Worm (Caenorhabditis elegans) whole organism, mixed stage, embryonic: ENCODE data around the gene pyc-1.

Source experiments
- M03D4.4 ChIP-seq: sonication (generic microtip); optimal IDR thresholded peaks from 2 replicates; lab custom pipeline; 2017; ENCODE audit warnings: mild to moderate bottlenecking, missing genetic modification characterization, missing compliant biosample characterization
- bed-3 ChIP-seq: fragments of 200-800 bp; sonication (Bioruptor generic); optimal IDR thresholded peaks from 3 replicates; lab custom pipeline; 2018; ENCODE audit warnings: mild to moderate bottlenecking, missing genetic modification characterization, moderate library complexity, missing compliant biosample characterization
- blmp-1 ChIP-seq: fragments of 150-350 bp; optimal IDR thresholded peaks from 2 replicates; lab custom pipeline; 2014; ENCODE audit warnings: missing biosample characterization, missing genetic modification characterization
- ceh-39 ChIP-seq: fragments of 150-350 bp; optimal IDR thresholded peaks from 2 replicates; lab custom pipeline; 2014; ENCODE audit warnings: missing biosample characterization, missing genetic modification characterization
- ceh-43 ChIP-seq: fragments of 200-800 bp; sonication (Bioruptor generic); optimal IDR thresholded peaks from 2 replicates; lab custom pipeline; 2018; ENCODE audit warnings: mild to moderate bottlenecking, missing genetic modification characterization, moderate library complexity, missing compliant biosample characterization
- ceh-83 ChIP-seq: fragments of 200-800 bp; sonication (Bioruptor generic); optimal IDR thresholded peaks from 2 replicates; lab custom pipeline; 2018; ENCODE audit warnings: mild to moderate bottlenecking, missing genetic modification characterization, missing compliant biosample characterization
- ces-1 ChIP-seq: fragments of 150-350 bp; optimal IDR thresholded peaks from 2 replicates; lab custom pipeline; 2014; ENCODE audit warnings: missing biosample characterization, missing genetic modification reagents, missing genetic modification characterization
- cnd-1 ChIP-seq: fragments of 200-800 bp; sonication (Bioruptor generic); optimal IDR thresholded peaks from 2 replicates; lab custom pipeline; 2018; ENCODE audit warnings: mild to moderate bottlenecking, missing genetic modification characterization, missing compliant biosample characterization
- drap-1 ChIP-seq: fragments of 200-800 bp; sonication (Bioruptor generic); optimal IDR thresholded peaks from 3 replicates; lab custom pipeline; 2018; ENCODE audit warnings: mild to moderate bottlenecking, missing genetic modification characterization, missing compliant biosample characterization
- elt-1 ChIP-seq: sonication (generic microtip); optimal IDR thresholded peaks from 2 replicates; lab custom pipeline; 2017; ENCODE audit warnings: missing genetic modification characterization, mild to moderate bottlenecking, missing compliant biosample characterization, antibody characterized with exemption, moderate library complexity, borderline replicate concordance; ENCODE audit not compliant: insufficient read depth
- elt-3 ChIP-seq: fragments of 150-350 bp; optimal IDR thresholded peaks from 2 replicates; lab custom pipeline; 2014; ENCODE audit warnings: missing biosample characterization, missing genetic modification characterization
- flh-1 ChIP-seq: fragments of 200-800 bp; sonication (Bioruptor generic); optimal IDR thresholded peaks from 2 replicates; lab custom pipeline; 2018; ENCODE audit warnings: mild to moderate bottlenecking, missing genetic modification characterization, moderate library complexity, missing compliant biosample characterization
- ham-2 ChIP-seq: fragments of 200-800 bp; sonication (Bioruptor generic); optimal IDR thresholded peaks from 2 replicates; lab custom pipeline; 2018; ENCODE audit warnings: mild to moderate bottlenecking, missing genetic modification characterization, missing compliant biosample characterization
- hlh-1 ChIP-seq: fragments of 150-350 bp; optimal IDR thresholded peaks from 2 replicates; lab custom pipeline; 2014; ENCODE audit warnings: missing biosample characterization, missing genetic modification reagents, missing genetic modification characterization
- lin-13 ChIP-seq: fragments of 150-350 bp; optimal IDR thresholded peaks from 2 replicates; lab custom pipeline; 2014; ENCODE audit warnings: missing biosample characterization, missing genetic modification characterization
- lsy-2 ChIP-seq: fragments of 150-350 bp; optimal IDR thresholded peaks from 2 replicates; lab custom pipeline; 2014; ENCODE audit warnings: missing biosample characterization, missing genetic modification characterization
- mab-5 ChIP-seq: fragments of 150-350 bp; optimal IDR thresholded peaks from 2 replicates; lab custom pipeline; 2014; ENCODE audit warnings: missing biosample characterization, missing genetic modification characterization
- mep-1 ChIP-seq: fragments of 150-350 bp; optimal IDR thresholded peaks from 2 replicates; lab custom pipeline; 2017; ENCODE audit warnings: missing biosample characterization, missing genetic modification reagents, missing genetic modification characterization, inconsistent platforms
- mls-2 ChIP-seq: sonication (generic microtip); optimal IDR thresholded peaks from 2 replicates; lab custom pipeline; 2016; ENCODE audit warnings: mild to moderate bottlenecking, missing genetic modification characterization, moderate library complexity, missing compliant biosample characterization
- nhr-12 ChIP-seq: fragments of 150-350 bp; optimal IDR thresholded peaks from 2 replicates; lab custom pipeline; 2014; ENCODE audit warnings: missing biosample characterization, missing genetic modification characterization
- nhr-2 ChIP-seq: fragments of 150-350 bp; optimal IDR thresholded peaks from 2 replicates; lab custom pipeline; 2014; ENCODE audit warnings: missing biosample characterization, missing genetic modification characterization
- nhr-237 ChIP-seq: fragments of 150-350 bp; optimal IDR thresholded peaks from 2 replicates; lab custom pipeline; 2014; ENCODE audit warnings: missing biosample characterization, missing genetic modification characterization
- nhr-28 ChIP-seq: fragments of 150-350 bp; optimal IDR thresholded peaks from 2 replicates; lab custom pipeline; 2014; ENCODE audit warnings: missing biosample characterization, missing genetic modification characterization
- nhr-76 ChIP-seq: sonication (generic microtip); optimal IDR thresholded peaks from 2 replicates; lab custom pipeline; 2017; ENCODE audit warnings: missing biosample characterization, missing genetic modification characterization
- pha-4 ChIP-seq: fragments of 150-350 bp; optimal IDR thresholded peaks from 2 replicates; lab custom pipeline; 2018; ENCODE audit warnings: missing biosample characterization, missing genetic modification reagents, missing genetic modification characterization
- sem-2 ChIP-seq: fragments of 200-800 bp; sonication (Bioruptor generic); optimal IDR thresholded peaks from 2 replicates; lab custom pipeline; 2018; ENCODE audit warnings: mild to moderate bottlenecking, missing genetic modification characterization, missing compliant biosample characterization
- snpc-4 ChIP-seq: fragments of 150-350 bp; optimal IDR thresholded peaks from 2 replicates; lab custom pipeline; 2014; ENCODE audit warnings: missing biosample characterization, missing genetic modification characterization
- sptf-1 ChIP-seq: sonication (generic microtip); optimal IDR thresholded peaks from 2 replicates; lab custom pipeline; 2017; ENCODE audit warnings: mild to moderate bottlenecking, missing genetic modification characterization, moderate library complexity, missing compliant biosample characterization
- tbx-8 ChIP-seq: fragments of 200-800 bp; sonication (Bioruptor generic); optimal IDR thresholded peaks from 2 replicates; lab custom pipeline; 2018; ENCODE audit warnings: mild to moderate bottlenecking, missing genetic modification characterization, moderate library complexity, missing compliant biosample characterization
- unc-120 ChIP-seq: sonication (generic microtip); optimal IDR thresholded peaks from 2 replicates; lab custom pipeline; 2017; ENCODE audit warnings: missing genetic modification characterization, missing compliant biosample characterization; ENCODE audit not compliant: poor library complexity, severe bottlenecking
- unc-39 ChIP-seq: fragments of 150-350 bp; optimal IDR thresholded peaks from 2 replicates; lab custom pipeline; 2014; ENCODE audit warnings: missing biosample characterization, missing genetic modification characterization
- zip-8 ChIP-seq: fragments of 150-350 bp; optimal IDR thresholded peaks from 2 replicates; lab custom pipeline; 2014; ENCODE audit warnings: missing biosample characterization, missing genetic modification characterization
- ztf-11 ChIP-seq: fragments of 150-350 bp; optimal IDR thresholded peaks from 2 replicates; lab custom pipeline; 2014; ENCODE audit warnings: missing biosample characterization, missing genetic modification characterization

pyc-1 gene

ce11 chrV:11798320-11798719 is 24.0 kb downstream of the pyc-1 start:
- no peak for TF ChIP-seq ham-2 (GFP tag; lab: Kevin White, UChicago)
- TF ChIP-seq lsy-2 (tag; lab: Kevin White, UChicago) = no peak
- no peak for TF ChIP-seq pha-4 (tag; lab: Kevin White, UChicago)

- TF ChIP-seq lsy-2 (tag; lab: Kevin White, UChicago) = no peak
- TF ChIP-seq ceh-83 (GFP tag; lab: Kevin White, UChicago) = no peak
- TF ChIP-seq flh-1 (GFP tag; lab: Kevin White, UChicago) = no peak
- TF ChIP-seq nhr-12 (tag; lab: Kevin White, UChicago) = no peak
- no peak for TF ChIP-seq snpc-4 (tag; lab: Kevin White, UChicago)
- no peak for TF ChIP-seq zip-8 (tag; lab: Kevin White, UChicago)
- no peak for TF ChIP-seq elt-1 (tag; lab: Kevin White, UChicago)
- no peak for TF ChIP-seq unc-120
- no peak for TF ChIP-seq unc-39
- TF ChIP-seq mls-2 (tag; lab: Kevin White, UChicago) = no peak
- TF ChIP-seq, all 35 proteins: peak for 0
These were observed 25.0 kb downstream of the pyc-1 start for ce11 chrV:11797272-11797855.

ce11 chrV:11796343-11796742 is 26.0 kb downstream of the pyc-1 start:
- TF ChIP-seq mab-5 (tag; lab: Kevin White, UChicago) (no peak), ceh-39 (tag; lab: Kevin White, UChicago) (no peak), mls-2 (tag; lab: Kevin White, UChicago) (no peak), elt-1 (tag; lab: Kevin White, UChicago) (no peak), ces-1 (no peak)

ce11 chrV:11795352-11795751 is 27.0 kb downstream of the pyc-1 start:
- TF ChIP-seq ham-2 (GFP tag; lab: Kevin White, UChicago) = no peak
- no peak for TF ChIP-seq mab-5 (tag; lab: Kevin White, UChicago)
- TF ChIP-seq lin-13 (tag; lab: Kevin White, UChicago) = no peak
- TF ChIP-seq drap-1 (GFP tag; lab: Kevin White, UChicago) = no peak
- TF ChIP-seq pha-4 (tag; lab: Kevin White, UChicago) = no peak
- no peak for TF ChIP-seq ztf-11 (tag; lab: Kevin White, UChicago)
- TF ChIP-seq lsy-2 (tag; lab: Kevin White, UChicago) = no peak
- TF ChIP-seq unc-120 = no peak

- TF ChIP-seq elt-3 (tag; lab: Kevin White, UChicago) = no peak
- TF ChIP-seq ham-2 (GFP tag; lab: Kevin White, UChicago) = no peak
- TF ChIP-seq elt-1 (tag; lab: Kevin White, UChicago) = no peak
- TF ChIP-seq unc-39 = no peak
- no peak for TF ChIP-seq ztf-11 (tag; lab: Kevin White, UChicago)
- no peak for TF ChIP-seq unc-120
- no peak for TF ChIP-seq sptf-1 (tag; lab: Kevin White, UChicago)
- no peak for TF ChIP-seq mep-1 (tag; lab: Kevin White, UChicago)
- TF ChIP-seq cnd-1 (tag; lab: Kevin White, UChicago) = no peak
- no peak for TF ChIP-seq tbx-8 (GFP tag; lab: Kevin White, UChicago)
- TF ChIP-seq hlh-1 (tag; lab: Kevin White, UChicago) = no peak
- TF ChIP-seq mls-2 (tag; lab: Kevin White, UChicago) = no peak
- TF ChIP-seq ceh-43 = no peak
- TF ChIP-seq ceh-83 (GFP tag; lab: Kevin White, UChicago) = no peak
- no peak for TF ChIP-seq drap-1 (GFP tag; lab: Kevin White, UChicago)
- no peak for TF ChIP-seq bed-3 (GFP tag; lab: Kevin White, UChicago)
- no peak for TF ChIP-seq nhr-237 (tag; lab: Kevin White, UChicago)
- TF ChIP-seq flh-1 (GFP tag; lab: Kevin White, UChicago) = no peak
- no peak for TF ChIP-seq zip-8 (tag; lab: Kevin White, UChicago)
These were observed 28.2 kb downstream of the pyc-1 start for ce11 chrV:11794172-11794571.

- TF ChIP-seq sptf-1 (tag; lab: Kevin White, UChicago) (no peak), cnd-1 (tag; lab: Kevin White, UChicago) (no peak), mab-5 (tag; lab: Kevin White, UChicago) (no peak), nhr-12 (tag; lab: Kevin White, UChicago) (no peak), ces-1 (no peak), ztf-11 (tag; lab: Kevin White, UChicago) (no peak), nhr-28 (no peak), elt-1 (tag; lab: Kevin White, UChicago) (no peak), mep-1 (tag; lab: Kevin White, UChicago) (no peak), nhr-76 (tag; lab: Kevin White, UChicago) (no peak), blmp-1 (tag; lab: Kevin White, UChicago) (no peak), M03D4.4 (tag; lab: Kevin White, UChicago) (no peak), bed-3 (GFP tag; lab: Kevin White, UChicago) (no peak), drap-1 (GFP tag; lab: Kevin White, UChicago) (no peak), unc-120 (no peak), nhr-2 (tag; lab: Kevin White, UChicago) (no peak), mls-2 (tag; lab: Kevin White, UChicago) (no peak), sem-2 (GFP tag; lab: Kevin White, UChicago) (no peak), elt-3 (tag; lab: Kevin White, UChicago) (no peak)
- TF ChIP-seq, all 35 proteins: peak for 0
These were observed 32.9 kb downstream of the pyc-1 start, which contains the start of gene D2023.1 for ce11 chrV:11789474-11789873. D2023.1 (plus strand) TSS chrV:11789550.
